Worm (Caenorhabditis elegans): ENCODE results near the gene mttu-1.
A peak's percentile ranks its signal among the peaks of the same experiment; 100 is the strongest.

mttu-1 gene

DNA sequence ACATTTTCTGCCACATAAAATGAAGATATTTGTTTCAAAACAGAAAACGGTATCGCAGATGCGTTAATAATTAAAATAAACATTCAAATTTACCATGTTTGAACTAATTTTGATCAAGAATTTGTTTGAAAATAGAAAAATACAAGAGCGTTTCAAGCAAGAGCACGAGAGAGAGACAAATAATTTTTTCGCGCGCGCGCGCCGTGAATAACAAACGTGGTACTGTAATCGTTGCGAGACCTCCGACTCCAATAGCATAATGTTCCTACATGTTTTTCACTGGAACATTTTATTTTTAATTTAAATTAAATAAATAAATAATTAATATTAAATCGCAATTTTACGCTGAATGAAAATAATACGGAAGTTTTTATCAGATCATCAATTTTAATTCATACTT, 40.3 kb upstream of the mttu-1 start, which contains the start of gene F54E12.2 (continued):
- TF ChIP-seq B0019.2 (GFP tag; conservative IDR thresholded peaks at IDR 0.05), result peak; percentile 88
- no peak for TF ChIP-seq K12H6.12 (tag; optimal IDR thresholded peaks at IDR 0.05)
- no peak for TF ChIP-seq bed-2 (GFP tag; IDR thresholded peaks at IDR 0.05)
- no peak for TF ChIP-seq egl-44 (GFP tag; IDR thresholded peaks at IDR 0.05)
- TF ChIP-seq sea-2 (GFP tag; IDR thresholded peaks at IDR 0.05), result no peak
- TF ChIP-seq pha-4 (tag; optimal IDR thresholded peaks at IDR 0.05), result no peak
- TF ChIP-seq ztf-26 (tag; optimal IDR thresholded peaks at IDR 0.05), result no peak
- peak; percentile 83; the same call in 1 of the 2 replicates for TF ChIP-seq ztf-25 (GFP tag; IDR thresholded peaks at IDR 0.05)
- 0 out of 2 replicates have a peak, but pooled peaks have one; percentile 48 for TF ChIP-seq aptf-2 (GFP tag; conservative IDR thresholded peaks at IDR 0.05)
- peak; percentile 94 for TF ChIP-seq dpl-1 (GFP tag; optimal IDR thresholded peaks at IDR 0.05)
- no peak for TF ChIP-seq sptf-2 (GFP tag; optimal IDR thresholded peaks at IDR 0.05)
- peak in 1 of 3 experiments; percentile 75 for TF ChIP-seq lin-35 (GFP tag; optimal IDR thresholded peaks at IDR 0.05)
- TF ChIP-seq him-1 (tag; optimal IDR thresholded peaks at IDR 0.05), result no peak
- no peak for TF ChIP-seq F57C9.4 (tag; optimal IDR thresholded peaks at IDR 0.05)
- no peak for TF ChIP-seq F52B5.7 (tag; optimal IDR thresholded peaks at IDR 0.05)
- peak; percentile 98 for TF ChIP-seq D2030.7 (GFP tag; IDR thresholded peaks at IDR 0.05)
- no peak for TF ChIP-seq let-607 (tag; optimal IDR thresholded peaks at IDR 0.05)
- TF ChIP-seq pbrm-1 (GFP tag; IDR thresholded peaks at IDR 0.05), result peak; percentile 78
- no peak for TF ChIP-seq cebp-2 (GFP tag; IDR thresholded peaks at IDR 0.05)
- TF ChIP-seq nhr-80 (tag; optimal IDR thresholded peaks at IDR 0.05), result no peak
- TF ChIP-seq rec-8 (tag; optimal IDR thresholded peaks at IDR 0.05), result no peak
- peak; percentile 98 for TF ChIP-seq efl-1 (GFP tag; optimal IDR thresholded peaks at IDR 0.05)
- no peak for TF ChIP-seq ceh-79 (tag; optimal IDR thresholded peaks at IDR 0.05)
- no peak for TF ChIP-seq ama-1 (optimal IDR thresholded peaks at IDR 0.05)
- TF ChIP-seq ama-1 (GFP tag; optimal IDR thresholded peaks at IDR 0.05), result no peak
- TF ChIP-seq nfya-1 (tag; optimal IDR thresholded peaks at IDR 0.05; ENCODE audit: borderline replicate concordance, insufficient read depth), result no peak
- TF ChIP-seq dpff-1 (tag; optimal IDR thresholded peaks at IDR 0.05), result no peak
- no peak for TF ChIP-seq sdz-38 (tag; optimal IDR thresholded peaks at IDR 0.05)
- no peak for TF ChIP-seq B0336.3 (GFP tag; IDR thresholded peaks at IDR 0.05)
- peak; percentile 86 for TF ChIP-seq Y53G8AR.9 (GFP tag; conservative IDR thresholded peaks at IDR 0.05)

DNA sequence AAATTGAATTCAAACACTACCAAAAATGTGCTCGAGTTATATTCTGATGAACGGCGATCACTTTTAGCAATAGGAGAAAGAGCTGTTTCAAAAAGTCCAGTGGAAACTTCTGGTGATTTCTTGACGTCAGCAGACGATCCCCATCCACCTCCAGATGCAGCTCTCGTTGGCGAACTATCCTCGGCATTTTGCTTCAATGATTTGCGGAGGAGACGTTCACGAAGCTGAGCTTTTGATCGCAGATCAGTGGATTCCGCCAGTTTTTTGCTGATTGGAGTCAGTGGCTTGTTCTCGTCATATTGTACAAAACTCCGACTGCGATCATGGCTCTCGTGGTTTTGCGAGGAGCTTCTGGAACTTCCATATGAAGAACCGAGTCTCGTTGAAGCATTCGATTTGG, 39.5 kb upstream of the mttu-1 start:
- TF ChIP-seq ceh-40 (GFP tag; IDR thresholded peaks at IDR 0.05), result no peak
- TF ChIP-seq lin-40 (tag; optimal IDR thresholded peaks at IDR 0.05), result no peak
- TF ChIP-seq akir-1 (GFP tag; optimal IDR thresholded peaks at IDR 0.05), result no peak
- no peak for TF ChIP-seq hsf-1 (GFP tag; IDR thresholded peaks at IDR 0.05)
- no peak for TF ChIP-seq madf-10 (tag; optimal IDR thresholded peaks at IDR 0.05)
- no peak for TF ChIP-seq efl-1 (GFP tag; optimal IDR thresholded peaks at IDR 0.05)
- no peak for TF ChIP-seq hrde-1 (tag; optimal IDR thresholded peaks at IDR 0.05; ENCODE audit: borderline replicate concordance)
- TF ChIP-seq lsy-27 (tag; optimal IDR thresholded peaks at IDR 0.05; ENCODE audit: borderline replicate concordance, insufficient read depth), result no peak
- TF ChIP-seq aptf-2 (GFP tag; conservative IDR thresholded peaks at IDR 0.05), result no peak
- TF ChIP-seq K12H6.12 (tag; optimal IDR thresholded peaks at IDR 0.05), result no peak
- TF ChIP-seq nhr-90 (tag; optimal IDR thresholded peaks at IDR 0.05), result no peak
- TF ChIP-seq snpc-1.3 (tag; optimal IDR thresholded peaks at IDR 0.05; ENCODE audit: insufficient read depth), result no peak
- no peak for TF ChIP-seq egrh-3 (GFP tag; IDR thresholded peaks at IDR 0.05)
- no peak for TF ChIP-seq ztf-25 (GFP tag; IDR thresholded peaks at IDR 0.05)
- no peak for TF ChIP-seq K11D2.4 (GFP tag; IDR thresholded peaks at IDR 0.05)
- no peak for TF ChIP-seq mxl-1 (tag; optimal IDR thresholded peaks at IDR 0.05)
- no peak for TF ChIP-seq F22D6.2 (tag; optimal IDR thresholded peaks at IDR 0.05)
- no peak for TF ChIP-seq nfya-2 (GFP tag; IDR thresholded peaks at IDR 0.05)
- no peak for TF ChIP-seq snpc-4 (GFP tag; optimal IDR thresholded peaks at IDR 0.05)
- no peak for TF ChIP-seq snpc-4 (tag; optimal IDR thresholded peaks at IDR 0.05)
